Worm (Caenorhabditis elegans) whole organism, L4 larva: ENCODE data around the gene lact-4.

Experiments used
- D1046.2 ChIP-seq: fragments of 200-800 bp; sonication (Bioruptor generic); IDR thresholded peaks from 2 replicates; pipeline ENCODE4 v1.3.6; 2022; ENCODE audit warnings: missing genetic modification characterization, missing compliant biosample characterization
- F10B5.3 ChIP-seq: sonication (generic microtip); optimal IDR thresholded peaks from 2 replicates; lab custom pipeline; 2016; ENCODE audit warnings: mild to moderate bottlenecking, missing genetic modification characterization, missing compliant biosample characterization
- Y105C5A.15 ChIP-seq: fragments of 200-800 bp; sonication (Bioruptor generic); IDR thresholded peaks from 2 replicates; pipeline ENCODE4 v1.3.6; 2022; ENCODE audit warnings: missing genetic modification characterization, missing compliant biosample characterization
- Y48G9A.11 ChIP-seq: fragments of 200-800 bp; sonication (Bioruptor generic); IDR thresholded peaks from 2 replicates; pipeline ENCODE4 v1.3.6; 2022; ENCODE audit warnings: missing genetic modification reagents, missing genetic modification characterization, missing compliant biosample characterization
- ZK337.2 ChIP-seq: fragments of 200-800 bp; sonication (Bioruptor generic); IDR thresholded peaks from 2 replicates; pipeline ENCODE4 v1.3.6; 2022; ENCODE audit warnings: missing genetic modification reagents, missing genetic modification characterization, missing compliant biosample characterization
- ZK546.5 ChIP-seq, 2 experiments: sonication (generic microtip); optimal IDR thresholded peaks; 2 replicates each; lab custom pipeline; 2017; ENCODE audit warnings: missing biosample characterization in 2 of 2, missing genetic modification characterization in 2 of 2
- aly-2 ChIP-seq: sonication (generic microtip); optimal IDR thresholded peaks from 2 replicates; lab custom pipeline; 2018; ENCODE audit warnings: missing biosample characterization, missing genetic modification characterization
- ama-1 ChIP-seq: fragments of 150-350 bp; optimal IDR thresholded peaks from 2 replicates; lab custom pipeline; 2014; ENCODE audit warnings: inconsistent platforms, mixed read lengths
- arid-1 ChIP-seq: fragments of 200-800 bp; sonication (Bioruptor generic); conservative IDR thresholded peaks from 2 replicates; pipeline ENCODE4 v1.3.6; 2022; ENCODE audit warnings: missing genetic modification reagents, missing genetic modification characterization, missing compliant biosample characterization
- ceh-28 ChIP-seq: fragments of 150-350 bp; optimal IDR thresholded peaks from 2 replicates; lab custom pipeline; 2014; ENCODE audit warnings: missing biosample characterization, missing genetic modification reagents, missing genetic modification characterization
- ceh-32 ChIP-seq: sonication (generic microtip); optimal IDR thresholded peaks from 2 replicates; lab custom pipeline; 2016; ENCODE audit warnings: mild to moderate bottlenecking, missing genetic modification characterization, missing compliant biosample characterization; ENCODE audit not compliant: poor library complexity
- ceh-44 ChIP-seq: fragments of 200-800 bp; sonication (Bioruptor generic); IDR thresholded peaks from 2 replicates; pipeline ENCODE4 v1.3.6; 2022; ENCODE audit warnings: missing genetic modification reagents, missing genetic modification characterization, missing compliant biosample characterization
- ces-1 ChIP-seq: fragments of 150-350 bp; sonication (generic microtip); optimal IDR thresholded peaks from 4 replicates; lab custom pipeline; 2014; ENCODE audit warnings: missing biosample characterization, missing genetic modification reagents, missing genetic modification characterization
- cey-2 ChIP-seq: sonication (generic microtip); optimal IDR thresholded peaks from 3 replicates; lab custom pipeline; 2017; ENCODE audit warnings: missing genetic modification characterization, mild to moderate bottlenecking, missing compliant biosample characterization, antibody characterized with exemption, borderline replicate concordance; ENCODE audit not compliant: insufficient read depth
- ctbp-1 ChIP-seq: fragments of 200-800 bp; sonication (Bioruptor generic); IDR thresholded peaks from 2 replicates; pipeline ENCODE4 v1.3.6; 2022; ENCODE audit warnings: missing genetic modification reagents, missing genetic modification characterization, missing compliant biosample characterization
- dpl-1 ChIP-seq: fragments of 150-350 bp; optimal IDR thresholded peaks from 2 replicates; lab custom pipeline; 2014; ENCODE audit warnings: missing biosample characterization, missing genetic modification reagents, missing genetic modification characterization
- duxl-1 ChIP-seq: sonication (generic microtip); optimal IDR thresholded peaks from 2 replicates; lab custom pipeline; 2016; ENCODE audit warnings: mild to moderate bottlenecking, missing genetic modification characterization, moderate library complexity, missing compliant biosample characterization; ENCODE audit not compliant: poor library complexity
- egl-27 ChIP-seq: sonication (generic microtip); optimal IDR thresholded peaks from 3 replicates; lab custom pipeline; 2017; ENCODE audit warnings: missing biosample characterization, missing genetic modification reagents, missing genetic modification characterization
- fos-1 ChIP-seq: fragments of 150-350 bp; optimal IDR thresholded peaks from 2 replicates; lab custom pipeline; 2014; ENCODE audit warnings: missing biosample characterization, missing genetic modification characterization
- hlh-11 ChIP-seq: fragments of 200-800 bp; sonication (Bioruptor generic); optimal IDR thresholded peaks from 2 replicates; lab custom pipeline; 2018; ENCODE audit warnings: mild to moderate bottlenecking, missing genetic modification characterization, missing compliant biosample characterization
- hmg-1.1 ChIP-seq: fragments of 200-800 bp; sonication (Bioruptor generic); IDR thresholded peaks from 2 replicates; pipeline ENCODE4 v1.3.6; 2022; ENCODE audit warnings: missing genetic modification reagents, missing genetic modification characterization, missing compliant biosample characterization
- lim-7 ChIP-seq: fragments of 200-800 bp; sonication (Bioruptor generic); IDR thresholded peaks from 2 replicates; pipeline ENCODE4 v1.3.6; 2022; ENCODE audit warnings: missing genetic modification characterization, missing compliant biosample characterization
- lin-38 ChIP-seq: fragments of 200-800 bp; sonication (Bioruptor generic); IDR thresholded peaks from 2 replicates; pipeline ENCODE4 v1.3.6; 2022; ENCODE audit warnings: missing genetic modification reagents, missing genetic modification characterization, missing compliant biosample characterization
- lin-39 ChIP-seq: fragments of 150-350 bp; optimal IDR thresholded peaks from 2 replicates; lab custom pipeline; 2014; ENCODE audit warnings: missing biosample characterization, missing genetic modification reagents, missing genetic modification characterization
- lsy-2 ChIP-seq, 2 experiments: fragments of 150-350 bp in 1 of 2; sonication (generic microtip) in 1 of 2; optimal IDR thresholded peaks; 2 replicates each; lab custom pipeline; 2014 to 2017; ENCODE audit warnings: missing biosample characterization in 2 of 2, missing genetic modification characterization in 2 of 2
- madf-5 ChIP-seq, 2 experiments: fragments of 200-800 bp; sonication (Bioruptor generic); IDR thresholded peaks; 2 replicates each; pipeline ENCODE4 v1.3.6; 2022; ENCODE audit warnings: missing compliant biosample characterization in 2 of 2, missing genetic modification characterization in 2 of 2
- mep-1 ChIP-seq: fragments of 150-350 bp; sonication (generic microtip); optimal IDR thresholded peaks from 3 replicates; lab custom pipeline; 2014; ENCODE audit warnings: missing biosample characterization, missing genetic modification characterization
- mes-2 ChIP-seq: sonication (generic microtip); optimal IDR thresholded peaks from 2 replicates; lab custom pipeline; 2016; ENCODE audit warnings: missing genotype, mild to moderate bottlenecking, missing genetic modification characterization, missing compliant biosample characterization; ENCODE audit not compliant: poor library complexity, severe bottlenecking
- mxl-2 ChIP-seq: fragments of 200-800 bp; sonication (Bioruptor generic); conservative IDR thresholded peaks from 2 replicates; pipeline ENCODE4 v1.3.6; 2022; ENCODE audit warnings: missing genetic modification reagents, missing genetic modification characterization, missing compliant biosample characterization
- mxl-3 ChIP-seq: fragments of 200-800 bp; sonication (Bioruptor generic); optimal IDR thresholded peaks from 2 replicates; lab custom pipeline; 2018; ENCODE audit warnings: mild to moderate bottlenecking, missing genetic modification characterization, missing compliant biosample characterization
- nhr-102 ChIP-seq: sonication (generic microtip); optimal IDR thresholded peaks from 2 replicates; lab custom pipeline; 2016; ENCODE audit warnings: mild to moderate bottlenecking, missing genetic modification characterization, moderate library complexity, missing compliant biosample characterization
- nhr-6 ChIP-seq: fragments of 150-350 bp; optimal IDR thresholded peaks from 2 replicates; lab custom pipeline; 2014; ENCODE audit warnings: missing biosample characterization, missing genetic modification characterization
- nhr-77 ChIP-seq: fragments of 150-350 bp; optimal IDR thresholded peaks from 2 replicates; lab custom pipeline; 2014; ENCODE audit warnings: missing biosample characterization, missing genetic modification characterization
- pha-4 ChIP-seq, 2 experiments: fragments of 150-350 bp in 1 of 2; fragments of 200-800 bp in 1 of 2; sonication (Bioruptor generic) in 1 of 2; IDR thresholded peaks in 1 of 2; optimal IDR thresholded peaks in 1 of 2; 2 replicates each; pipeline versions ENCODE4 v1.3.6 to Lab custom; 2014 to 2022; ENCODE audit warnings: missing genetic modification characterization in 2 of 2, missing genetic modification reagents in 2 of 2, missing biosample characterization in 1 of 2, missing compliant biosample characterization in 1 of 2
- php-3 ChIP-seq: fragments of 200-800 bp; sonication (Bioruptor generic); IDR thresholded peaks from 2 replicates; pipeline ENCODE4 v1.3.6; 2022; ENCODE audit warnings: missing genetic modification reagents, missing genetic modification characterization, missing compliant biosample characterization
- pqm-1 ChIP-seq: sonication (generic microtip); optimal IDR thresholded peaks from 2 replicates; lab custom pipeline; 2017; ENCODE audit warnings: missing biosample characterization, missing genetic modification characterization
- rbr-2 ChIP-seq: sonication (generic microtip); optimal IDR thresholded peaks from 2 replicates; lab custom pipeline; 2016; ENCODE audit warnings: missing genotype, missing genetic modification characterization, missing compliant biosample characterization
- snpc-1.2 ChIP-seq: fragments of 200-800 bp; sonication (Bioruptor generic); IDR thresholded peaks from 2 replicates; pipeline ENCODE4 v1.3.6; 2022; ENCODE audit warnings: missing genetic modification reagents, missing genetic modification characterization, missing compliant biosample characterization
- tra-1 ChIP-seq: fragments of 200-800 bp; sonication (Bioruptor generic); IDR thresholded peaks from 2 replicates; pipeline ENCODE4 v1.3.6; 2022; ENCODE audit warnings: missing genetic modification reagents, missing genetic modification characterization, missing compliant biosample characterization
- vab-7 ChIP-seq: fragments of 200-800 bp; sonication (Bioruptor generic); IDR thresholded peaks from 2 replicates; pipeline ENCODE4 v1.3.6; 2022; ENCODE audit warnings: missing genetic modification reagents, missing genetic modification characterization, missing compliant biosample characterization
- zfp-2 ChIP-seq: sonication (generic microtip); optimal IDR thresholded peaks from 2 replicates; lab custom pipeline; 2016; ENCODE audit warnings: mild to moderate bottlenecking, missing genetic modification characterization, missing compliant biosample characterization
- zfp-3 ChIP-seq: fragments of 200-800 bp; sonication (Bioruptor generic); conservative IDR thresholded peaks from 2 replicates; pipeline ENCODE4 v1.3.6; 2022; ENCODE audit warnings: missing genetic modification reagents, missing genetic modification characterization, missing compliant biosample characterization
- zip-11 ChIP-seq: fragments of 200-800 bp; sonication (Bioruptor generic); IDR thresholded peaks from 2 replicates; pipeline ENCODE4 v1.3.6; 2022; ENCODE audit warnings: missing genetic modification characterization, missing compliant biosample characterization
- zip-2 ChIP-seq: fragments of 150-350 bp; optimal IDR thresholded peaks from 2 replicates; lab custom pipeline; 2014; ENCODE audit warnings: missing biosample characterization, missing genetic modification characterization

The lact-4 gene

ce11 chrII:8471139-8471538 is 9.1 kb downstream of the lact-4 start, which contains the start of gene M05D6.8 (continued):
- TF ChIP-seq Y48G9A.11, result no peak
- TF ChIP-seq cey-2 (tag; lab: Kevin White, UChicago), result no peak
- TF ChIP-seq ceh-32 (tag; lab: Kevin White, UChicago), result no peak

- TF ChIP-seq nhr-77 (tag; lab: Kevin White, UChicago), result no peak
These were observed 12.5 kb downstream of the lact-4 start, which contains the start of gene M05D6.2 for ce11 chrII:8467809-8468208. M05D6.2 (plus strand) TSS chrII:8468109.

ce11 chrII:8466874-8467273 is 13.4 kb downstream of the lact-4 start, which contains the start of gene F22B5.10:
F22B5.10 (plus strand) TSS chrII:8467174.
- peak; percentile 49 for TF ChIP-seq ama-1 (lab: Kevin White, UChicago)
- no peak for TF ChIP-seq snpc-1.2 (GFP tag; lab: Robert Waterston, UW)
- peak; percentile 23; the same call in 1 of the 2 replicates for TF ChIP-seq lin-38

- TF ChIP-seq fos-1 (tag; lab: Kevin White, UChicago), result no peak
- TF ChIP-seq ZK546.5 (tag; optimal IDR thresholded peaks at IDR 0.05; lab: Kevin White, UChicago), result no peak
- no peak for TF ChIP-seq pqm-1 (tag; lab: Kevin White, UChicago)
- no peak for TF ChIP-seq ces-1 (GFP tag; lab: Kevin White, UChicago)
- TF ChIP-seq snpc-1.2 (GFP tag; lab: Robert Waterston, UW), result peak; percentile 64; the same call in 1 of the 2 replicates
- peak; percentile 14; the same call in 1 of the 2 replicates for TF ChIP-seq arid-1 (GFP tag; lab: Robert Waterston, UW)
- no peak for TF ChIP-seq lin-39
- TF ChIP-seq php-3, result no peak
- no peak for TF ChIP-seq zfp-2
- TF ChIP-seq zfp-3 (GFP tag; lab: Robert Waterston, UW), result 0 out of 2 replicates have a peak, but pooled peaks have one; percentile 10
- TF ChIP-seq F10B5.3 (tag; lab: Kevin White, UChicago), result no peak
- no peak for TF ChIP-seq ceh-44 (GFP tag; lab: Robert Waterston, UW)
- no peak for TF ChIP-seq ceh-28 (tag; lab: Kevin White, UChicago)
- peak; percentile 45 for TF ChIP-seq dpl-1 (GFP tag; lab: Kevin White, UChicago)
- no peak for TF ChIP-seq Y105C5A.15 (GFP tag; lab: Robert Waterston, UW)
- TF ChIP-seq ZK337.2 (GFP tag; lab: Robert Waterston, UW), result no peak
- TF ChIP-seq nhr-102 (tag; lab: Kevin White, UChicago), result peak; percentile 27
- no peak for TF ChIP-seq mxl-3
- peak; percentile 37 for TF ChIP-seq duxl-1 (tag; lab: Kevin White, UChicago)
- TF ChIP-seq zip-11 (GFP tag; lab: Robert Waterston, UW), result no peak
- TF ChIP-seq hmg-1.1, result no peak
- no peak for TF ChIP-seq hlh-11 (tag; lab: Kevin White, UChicago)
- no peak for TF ChIP-seq mxl-2 (GFP tag; lab: Robert Waterston, UW)
- TF ChIP-seq aly-2 (tag; lab: Kevin White, UChicago), result no peak
- no peak for TF ChIP-seq madf-5 (GFP tag; IDR thresholded peaks at IDR 0.05; lab: Robert Waterston, UW)
- no peak for TF ChIP-seq lim-7 (GFP tag; lab: Robert Waterston, UW)
- TF ChIP-seq zip-2 (tag; lab: Kevin White, UChicago), result no peak
- TF ChIP-seq egl-27, result no peak
- TF ChIP-seq mep-1, result peak; percentile 76
- TF ChIP-seq ctbp-1 (GFP tag; lab: Robert Waterston, UW), result peak; percentile 43; the same call in 1 of the 2 replicates
- no peak for TF ChIP-seq tra-1 (GFP tag; lab: Robert Waterston, UW)
- TF ChIP-seq pha-4 (GFP tag; IDR thresholded peaks at IDR 0.05; lab: Robert Waterston, UW), result no peak
- no peak for TF ChIP-seq pha-4 (tag; optimal IDR thresholded peaks at IDR 0.05; lab: Kevin White, UChicago)
- TF ChIP-seq vab-7, result no peak
- TF ChIP-seq D1046.2 (GFP tag; lab: Robert Waterston, UW), result no peak
- TF ChIP-seq lsy-2 (tag; optimal IDR thresholded peaks at IDR 0.05; lab: Kevin White, UChicago), result peak in 1 of 2 experiments; percentile 66
- peak; percentile 67; the same call in 1 of the 2 replicates for TF ChIP-seq lin-38
- peak; percentile 65 for TF ChIP-seq mes-2 (tag; lab: Kevin White, UChicago)
- TF ChIP-seq rbr-2 (tag; lab: Kevin White, UChicago), result peak; percentile 25
- TF ChIP-seq nhr-6 (tag; lab: Kevin White, UChicago), result no peak
- TF ChIP-seq, all 104 proteins: peak for 12
These were observed 15.8 kb downstream of the lact-4 start, which contains the start of gene fars-3 for ce11 chrII:8464448-8464898. fars-3 (plus strand) TSS chrII:8464848.
